Fruit fly (Drosophila melanogaster) whole organism: ENCODE data around the gene RpL26.

Source experiments
- CG8478 ChIP-seq: fragments of >200 bp; optimal IDR thresholded peaks from 2 replicates; lab custom pipeline; 2018; ENCODE audit warnings: inconsistent platforms
- Dll ChIP-seq: fragments of >200 bp; optimal IDR thresholded peaks from 2 replicates; lab custom pipeline; 2017
- EcR ChIP-seq, 2 experiments: fragments of >200 bp; optimal IDR thresholded peaks; 2 replicates each; lab custom pipeline; 2017; ENCODE audit warnings: missing biosample characterization in 2 of 2, missing genetic modification characterization in 2 of 2, missing genetic modification reagents in 2 of 2
- pan ChIP-seq: fragments of >200 bp; optimal IDR thresholded peaks from 2 replicates; lab custom pipeline; 2017
- psq ChIP-seq: fragments of >200 bp; optimal IDR thresholded peaks from 2 replicates; lab custom pipeline; 2017
- usp ChIP-seq: fragments of >200 bp; optimal IDR thresholded peaks from 2 replicates; lab custom pipeline; 2017; ENCODE audit warnings: missing biosample characterization, missing genetic modification characterization, mixed read lengths

Gene RpL26

DNA sequence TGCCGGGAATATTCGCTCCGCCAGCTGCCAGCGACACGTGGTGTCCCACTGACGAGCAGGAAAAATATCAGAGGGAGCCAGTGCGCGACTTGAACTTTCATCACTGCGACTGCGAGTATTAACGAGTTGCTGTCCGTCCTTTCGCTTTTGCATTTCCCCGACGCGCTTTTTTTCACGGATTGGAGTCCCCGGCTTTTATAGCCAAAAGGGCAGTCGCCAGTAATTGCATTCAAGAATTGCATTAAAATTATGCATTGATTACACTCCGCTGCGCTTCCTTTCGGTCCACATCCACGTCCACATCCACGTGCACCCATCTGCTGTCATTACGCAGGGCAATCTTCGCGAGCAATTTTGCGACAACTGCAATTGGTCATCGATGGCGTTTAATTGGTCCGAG, 12.4 kb downstream of the RpL26 start, which contains the start of gene Ir75d:
Gene Ir75d, minus strand, starts transcription at position 101 of the 400 bp plus-strand sequence.
- no peak for TF ChIP-seq CG8478 (lab: Kevin White, UChicago)
- no peak for TF ChIP-seq usp (GFP tag; lab: Kevin White, UChicago)
- no peak for TF ChIP-seq EcR (GFP tag; optimal IDR thresholded peaks at IDR 0.05; lab: Kevin White, UChicago)
- TF ChIP-seq pan (lab: Kevin White, UChicago) = no peak
- TF ChIP-seq psq (lab: Kevin White, UChicago) = no peak
- no peak for TF ChIP-seq Dll (lab: Kevin White, UChicago)

DNA sequence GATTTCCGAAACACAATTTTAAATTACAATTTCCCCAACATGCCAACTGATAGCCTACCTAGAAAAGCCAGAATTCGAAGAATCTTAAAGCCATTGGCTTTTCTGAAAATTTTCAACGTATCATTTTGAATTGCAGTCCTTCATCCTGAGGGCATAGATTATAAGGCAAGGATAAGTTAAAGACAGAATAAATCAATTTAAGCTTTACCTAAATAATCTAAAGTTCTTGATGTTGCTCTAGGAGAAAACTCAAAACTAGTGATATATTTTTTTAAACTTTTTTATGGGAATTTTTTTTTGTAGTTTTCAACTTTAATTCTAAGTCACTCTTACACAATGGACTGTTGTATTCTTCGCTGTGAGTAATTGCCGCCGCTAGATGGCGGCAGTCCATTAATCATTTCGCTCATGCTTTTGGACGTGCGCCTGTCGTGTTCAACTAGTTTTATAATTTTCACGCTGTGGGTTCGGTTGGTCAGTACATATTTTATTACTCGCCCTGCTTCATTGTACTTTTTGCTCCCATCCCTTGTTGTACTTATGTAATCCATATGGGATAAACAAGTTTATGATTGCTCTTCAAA, 15.5 kb downstream of the RpL26 start, which contains the start of gene COX6AL2:
Gene COX6AL2, minus strand, starts transcription at position 51 of the 584 bp plus-strand sequence.
- no peak for TF ChIP-seq psq (lab: Kevin White, UChicago)
- TF ChIP-seq usp (GFP tag; lab: Kevin White, UChicago) = no peak

DNA sequence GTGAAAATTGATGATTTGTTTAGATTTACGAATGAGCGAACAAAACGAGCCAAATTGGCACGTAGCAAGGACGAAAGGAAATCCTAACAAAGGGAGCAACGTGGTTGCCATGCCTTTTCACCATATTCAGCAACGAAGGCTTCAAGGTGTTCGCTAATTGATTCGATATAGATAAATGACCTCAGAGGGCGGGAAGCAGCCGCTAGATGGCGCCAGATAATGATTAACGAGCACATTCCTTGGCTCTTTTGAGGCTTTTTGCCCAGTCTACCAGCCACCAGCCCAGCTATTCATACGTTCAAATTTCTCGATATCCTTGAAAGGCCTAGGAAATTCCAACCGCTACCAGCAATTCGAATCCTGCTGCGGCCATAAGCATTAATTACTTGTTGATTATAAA, 17.8 kb downstream of the RpL26 start:
- TF ChIP-seq Dll (lab: Kevin White, UChicago) (no peak), psq (lab: Kevin White, UChicago) (no peak), usp (GFP tag; lab: Kevin White, UChicago) (no peak), pan (lab: Kevin White, UChicago) (no peak), CG8478 (lab: Kevin White, UChicago) (no peak), EcR (GFP tag; optimal IDR thresholded peaks at IDR 0.05; lab: Kevin White, UChicago) (no peak)

dm6 chr3L:18917281-18917680, 18.6 kb downstream of the RpL26 start, which contains the start of gene CG6839:
CG6839 (plus strand) TSS chr3L:18917581.
- TF ChIP-seq EcR (GFP tag; optimal IDR thresholded peaks at IDR 0.05; lab: Kevin White, UChicago) (no peak), psq (lab: Kevin White, UChicago) (no peak), CG8478 (lab: Kevin White, UChicago) (no peak), pan (lab: Kevin White, UChicago) (no peak), Dll (lab: Kevin White, UChicago) (no peak), usp (GFP tag; lab: Kevin White, UChicago) (no peak)

dm6 chr3L:18920219-18920618, 21.5 kb downstream of the RpL26 start, which contains the start of gene CG18223:
CG18223 (minus strand) TSS chr3L:18920319.
- TF ChIP-seq CG8478 (lab: Kevin White, UChicago) (no peak), EcR (GFP tag; optimal IDR thresholded peaks at IDR 0.05; lab: Kevin White, UChicago) (no peak), psq (lab: Kevin White, UChicago) (no peak), Dll (lab: Kevin White, UChicago) (no peak), usp (GFP tag; lab: Kevin White, UChicago) (no peak), pan (lab: Kevin White, UChicago) (no peak)

dm6 chr3L:18922086-18922485, 23.4 kb downstream of the RpL26 start, which contains the start of gene CG3819:
CG3819 (minus strand) TSS chr3L:18922108.
- no peak for TF ChIP-seq Dll (lab: Kevin White, UChicago)
- no peak for TF ChIP-seq pan (lab: Kevin White, UChicago)
- TF ChIP-seq usp (GFP tag; lab: Kevin White, UChicago) = no peak
- TF ChIP-seq psq (lab: Kevin White, UChicago) = no peak
- TF ChIP-seq EcR (GFP tag; optimal IDR thresholded peaks at IDR 0.05; lab: Kevin White, UChicago) = no peak
- no peak for TF ChIP-seq CG8478 (lab: Kevin White, UChicago)

DNA sequence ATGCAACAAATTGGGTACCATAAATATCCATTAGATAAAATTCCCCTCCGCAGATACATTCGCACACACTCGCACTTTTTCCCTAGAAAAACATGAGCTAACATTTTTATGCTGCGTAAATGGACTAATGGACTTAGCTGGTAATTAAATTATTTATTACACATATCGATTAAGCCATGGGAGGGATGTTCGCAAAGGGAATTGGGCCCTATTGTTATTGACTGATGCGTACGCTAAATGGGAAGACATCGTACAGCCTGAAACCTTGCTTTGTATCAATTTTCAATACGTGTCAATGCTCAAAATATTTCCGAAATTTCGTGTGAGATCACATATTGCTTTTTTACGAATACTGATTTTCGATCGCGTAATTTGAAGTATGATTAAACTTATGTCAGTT, 26.1 kb downstream of the RpL26 start, which contains the start of gene CG43049:
Gene CG43049, plus strand, starts transcription at position 301 of the 400 bp plus-strand sequence.
- no peak for TF ChIP-seq EcR (GFP tag; optimal IDR thresholded peaks at IDR 0.05; lab: Kevin White, UChicago)
- no peak for TF ChIP-seq usp (GFP tag; lab: Kevin White, UChicago)
- no peak for TF ChIP-seq pan (lab: Kevin White, UChicago)
- TF ChIP-seq psq (lab: Kevin White, UChicago) = no peak
- no peak for TF ChIP-seq CG8478 (lab: Kevin White, UChicago)
- TF ChIP-seq Dll (lab: Kevin White, UChicago) = no peak

dm6 chr3L:18945938-18946337, 47.3 kb downstream of the RpL26 start, which contains the start of gene CG32204:
CG32204 (minus strand) TSS chr3L:18946038.
- TF ChIP-seq psq (lab: Kevin White, UChicago) (no peak), CG8478 (lab: Kevin White, UChicago) (no peak), usp (GFP tag; lab: Kevin White, UChicago) (no peak), pan (lab: Kevin White, UChicago) (no peak), EcR (GFP tag; optimal IDR thresholded peaks at IDR 0.05; lab: Kevin White, UChicago) (no peak), Dll (lab: Kevin White, UChicago) (no peak)

- TF ChIP-seq Dll (lab: Kevin White, UChicago) (no peak), CG8478 (lab: Kevin White, UChicago) (no peak)
These were observed 48.3 kb downstream of the RpL26 start for dm6 chr3L:18946956-18947355.

- TF ChIP-seq pan (lab: Kevin White, UChicago) (no peak), EcR (GFP tag; optimal IDR thresholded peaks at IDR 0.05; lab: Kevin White, UChicago) (no peak), psq (lab: Kevin White, UChicago) (no peak), CG8478 (lab: Kevin White, UChicago) (no peak), Dll (lab: Kevin White, UChicago) (no peak), usp (GFP tag; lab: Kevin White, UChicago) (no peak)
These were observed 50.5 kb downstream of the RpL26 start for dm6 chr3L:18949137-18949536.
